Fruit fly (Drosophila melanogaster) whole organism, wandering third instar larva: ENCODE measurements around the gene CG7368.

ENCODE experiments used
- CG32264 ChIP-seq: fragments of 200-800 bp; sonication (Bioruptor generic); optimal IDR thresholded peaks from 2 replicates; lab custom pipeline; 2016; ENCODE audit warnings: missing biosample characterization, missing genetic modification characterization
- CG9705 ChIP-seq: fragments of 200-800 bp; sonication (Bioruptor generic); optimal IDR thresholded peaks from 2 replicates; lab custom pipeline; 2018; ENCODE audit warnings: missing biosample characterization, mild to moderate bottlenecking, missing genetic modification characterization
- CrebA ChIP-seq: fragments of 200-800 bp; sonication (Bioruptor generic); optimal IDR thresholded peaks from 2 replicates; lab custom pipeline; 2016; ENCODE audit warnings: missing biosample characterization, mild to moderate bottlenecking, missing genetic modification characterization, borderline replicate concordance
- Dfd ChIP-seq: fragments of >200 bp; optimal IDR thresholded peaks from 2 replicates; lab custom pipeline; 2017; ENCODE audit warnings: missing biosample characterization, missing genetic modification characterization
- HLH106 ChIP-seq: fragments of 200-800 bp; optimal IDR thresholded peaks from 3 replicates; lab custom pipeline; 2019; ENCODE audit warnings: missing biosample characterization, mild to moderate bottlenecking, missing genetic modification characterization, moderate library complexity
- Hnf4 ChIP-seq: fragments of 200-800 bp; sonication (Bioruptor generic); optimal IDR thresholded peaks from 2 replicates; lab custom pipeline; 2016; ENCODE audit warnings: missing biosample characterization, mild to moderate bottlenecking, missing genetic modification characterization
- Hr78 ChIP-seq: fragments of >200 bp; optimal IDR thresholded peaks from 2 replicates; lab custom pipeline; 2017; ENCODE audit warnings: missing biosample characterization, missing genetic modification characterization
- Hr83 ChIP-seq: fragments of 200-300 bp; sonication (Bioruptor generic); optimal IDR thresholded peaks from 2 replicates; lab custom pipeline; 2016; ENCODE audit warnings: missing biosample characterization, mild to moderate bottlenecking, missing genetic modification characterization, moderate library complexity; ENCODE audit not compliant: poor library complexity, severe bottlenecking
- Jra ChIP-seq: sonication (Bioruptor generic); optimal IDR thresholded peaks from 2 replicates; lab custom pipeline; 2016; ENCODE audit warnings: missing biosample characterization, missing genetic modification characterization
- Myc ChIP-seq: fragments of >200 bp; optimal IDR thresholded peaks from 2 replicates; lab custom pipeline; 2017
- OdsH ChIP-seq: fragments of 200-800 bp; sonication (Bioruptor generic); optimal IDR thresholded peaks from 2 replicates; lab custom pipeline; 2016; ENCODE audit warnings: missing biosample characterization, mild to moderate bottlenecking, missing genetic modification characterization
- Rel ChIP-seq, 2 experiments: fragments of 200-800 bp; sonication (Bioruptor generic) in 1 of 2; optimal IDR thresholded peaks; 2 replicates in 1 of 2; 3 replicates in 1 of 2; lab custom pipeline; 2016 to 2019; ENCODE audit warnings: mild to moderate bottlenecking in 2 of 2, missing biosample characterization in 2 of 2, missing genetic modification characterization in 2 of 2, moderate library complexity in 1 of 2
- Sp1 ChIP-seq: fragments of 200-800 bp; sonication (Bioruptor generic); optimal IDR thresholded peaks from 3 replicates; lab custom pipeline; 2019; ENCODE audit warnings: missing biosample characterization, mild to moderate bottlenecking, missing genetic modification characterization, moderate library complexity
- Vsx2 ChIP-seq: fragments of 200-300, 225-300 bp; sonication (Bioruptor generic); optimal IDR thresholded peaks from 2 replicates; lab custom pipeline; 2018; ENCODE audit warnings: missing biosample characterization, missing genetic modification characterization; ENCODE audit not compliant: partially characterized antibody
- brk ChIP-seq: fragments of 200-800 bp; sonication (Bioruptor generic); optimal IDR thresholded peaks from 2 replicates; lab custom pipeline; 2016; ENCODE audit warnings: missing biosample characterization, mild to moderate bottlenecking, missing genetic modification characterization
- dl ChIP-seq, 2 experiments: fragments of 175-275, 200-275 bp in 1 of 2; fragments of 200-275 bp in 1 of 2; sonication (Bioruptor generic); optimal IDR thresholded peaks; lab custom pipeline; 2018; ENCODE audit warnings: mild to moderate bottlenecking in 2 of 2, missing biosample characterization in 2 of 2, missing genetic modification characterization in 2 of 2, moderate library complexity in 2 of 2; ENCODE audit not compliant: partially characterized antibody in 2 of 2, insufficient read depth in 1 of 2
- dmrt93B ChIP-seq: fragments of 200-800 bp; sonication (Bioruptor generic); optimal IDR thresholded peaks from 2 replicates; lab custom pipeline; 2018; ENCODE audit warnings: missing biosample characterization, mild to moderate bottlenecking, missing genetic modification characterization
- dsf ChIP-seq: sonication (Bioruptor generic); optimal IDR thresholded peaks from 2 replicates; lab custom pipeline; 2016; ENCODE audit warnings: missing biosample characterization, missing genetic modification characterization, borderline replicate concordance
- ey ChIP-seq: fragments of 200-800 bp; sonication (Bioruptor generic); optimal IDR thresholded peaks from 2 replicates; lab custom pipeline; 2016; ENCODE audit warnings: missing biosample characterization, missing genetic modification characterization
- foxo ChIP-seq, 2 experiments: fragments of 200-800 bp; sonication (Bioruptor generic); optimal IDR thresholded peaks; 2 replicates in 1 of 2; 3 replicates in 1 of 2; lab custom pipeline; 2016 to 2017; ENCODE audit warnings: missing biosample characterization in 2 of 2, missing genetic modification characterization in 2 of 2
- rgr ChIP-seq: fragments of 200-800 bp; sonication (Bioruptor generic); optimal IDR thresholded peaks from 3 replicates; lab custom pipeline; 2016; ENCODE audit warnings: missing biosample characterization, mild to moderate bottlenecking, missing genetic modification characterization
- sage ChIP-seq: fragments of 200-800 bp; sonication (Bioruptor generic); optimal IDR thresholded peaks from 2 replicates; lab custom pipeline; 2016; ENCODE audit warnings: missing biosample characterization, mild to moderate bottlenecking, missing genetic modification characterization
- sv ChIP-seq: fragments of 200-800 bp; sonication (Bioruptor generic); optimal IDR thresholded peaks from 3 replicates; lab custom pipeline; 2016; ENCODE audit warnings: missing biosample characterization, missing genetic modification characterization
- tai ChIP-seq: sonication (Bioruptor generic); optimal IDR thresholded peaks from 2 replicates; lab custom pipeline; 2016; ENCODE audit warnings: missing biosample characterization, missing genetic modification characterization
- woc ChIP-seq: sonication (Bioruptor generic); optimal IDR thresholded peaks from 2 replicates; lab custom pipeline; 2016; ENCODE audit warnings: missing biosample characterization, mild to moderate bottlenecking, missing genetic modification characterization

The CG7368 gene

DNA sequence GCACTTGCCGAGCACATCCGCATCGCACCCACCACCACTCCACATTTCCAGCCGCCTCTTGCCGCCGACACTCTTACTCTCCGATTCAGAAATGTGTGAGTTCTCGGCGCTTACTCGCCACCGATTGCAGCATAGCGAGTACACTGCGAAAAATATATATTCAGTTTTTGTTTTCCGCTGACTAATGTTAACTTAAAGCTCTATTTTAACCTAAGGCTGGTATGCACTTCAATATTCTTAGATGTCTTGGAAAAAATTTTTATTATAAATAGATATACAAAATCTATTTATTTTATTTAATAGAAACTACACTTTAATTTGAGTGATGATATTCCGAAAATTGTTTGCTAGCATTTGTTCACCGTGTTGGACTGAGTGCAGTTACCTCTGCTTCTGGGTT is 2.3 kb downstream of the CG7368 start:
- TF ChIP-seq HLH106 (tag; lab: Kevin White, UChicago) (peak; percentile 32), foxo (GFP tag; optimal IDR thresholded peaks at IDR 0.05; lab: Kevin White, UChicago) (peak in 1 of 2 experiments; percentile 32), sv (GFP tag; lab: Kevin White, UChicago) (no peak), Vsx2 (GFP tag; lab: Kevin White, UChicago) (no peak), rgr (GFP tag; lab: Kevin White, UChicago) (peak; percentile 3), dmrt93B (GFP tag; lab: Kevin White, UChicago) (no peak), Sp1 (GFP tag; lab: Kevin White, UChicago) (peak; percentile 30)

DNA sequence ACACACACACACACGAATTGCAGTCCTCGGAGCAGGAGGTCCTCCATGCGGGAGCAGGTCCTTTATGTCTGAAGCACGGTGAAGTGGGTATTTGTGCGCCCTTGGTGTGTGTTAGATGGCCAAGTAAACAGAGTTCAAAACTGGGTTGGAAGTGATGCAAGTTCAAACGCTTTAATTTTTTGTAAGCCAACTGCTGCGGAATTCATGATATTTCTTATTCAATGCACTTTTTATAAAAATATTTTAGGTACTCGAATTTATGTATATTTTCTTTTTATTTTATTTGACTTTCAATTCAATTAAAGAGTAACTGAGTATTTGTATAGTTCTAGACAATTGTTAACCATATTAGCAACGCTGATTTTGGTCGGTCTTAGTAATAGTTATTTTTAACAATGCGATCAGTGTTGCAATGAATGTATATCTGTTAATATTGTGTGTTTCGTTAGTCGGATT is 3.0 kb downstream of the CG7368 start, which contains the start of the genes CG14137 and CG46394:
Gene CG14137, minus strand, starts transcription at position 101 of the 456 bp plus-strand sequence.
Gene CG46394, plus strand, starts transcription at position 406 of the 456 bp plus-strand sequence.
- TF ChIP-seq Rel (GFP tag; optimal IDR thresholded peaks at IDR 0.05; lab: Kevin White, UChicago) (no peak), Rel (tag; optimal IDR thresholded peaks at IDR 0.05; lab: Kevin White, UChicago) (no peak), Dfd (GFP tag; lab: Kevin White, UChicago) (peak; percentile 84)

DNA sequence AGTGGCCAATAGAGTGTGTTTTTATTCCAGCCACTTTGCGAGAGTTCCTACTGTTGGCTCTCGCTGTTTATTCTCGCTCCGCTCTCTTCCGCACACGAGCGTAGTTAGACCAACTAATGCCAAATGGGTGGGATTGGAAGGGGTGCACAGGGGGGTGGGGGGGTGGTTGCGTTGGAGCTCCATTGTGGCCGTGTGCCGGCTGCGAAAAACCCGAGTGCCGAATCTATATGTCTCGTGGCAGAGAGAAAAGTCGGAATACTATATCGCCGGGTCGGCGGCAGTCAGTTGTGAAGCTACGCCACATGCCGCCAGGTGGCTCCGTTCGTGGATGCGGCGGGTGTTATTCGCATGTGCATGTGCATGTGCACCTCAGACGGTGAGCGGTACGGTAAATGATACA is 4.1 kb downstream of the CG7368 start:
- TF ChIP-seq Hr83 (GFP tag; lab: Kevin White, UChicago): no peak
- no peak for TF ChIP-seq Myc (lab: Kevin White, UChicago)

DNA sequence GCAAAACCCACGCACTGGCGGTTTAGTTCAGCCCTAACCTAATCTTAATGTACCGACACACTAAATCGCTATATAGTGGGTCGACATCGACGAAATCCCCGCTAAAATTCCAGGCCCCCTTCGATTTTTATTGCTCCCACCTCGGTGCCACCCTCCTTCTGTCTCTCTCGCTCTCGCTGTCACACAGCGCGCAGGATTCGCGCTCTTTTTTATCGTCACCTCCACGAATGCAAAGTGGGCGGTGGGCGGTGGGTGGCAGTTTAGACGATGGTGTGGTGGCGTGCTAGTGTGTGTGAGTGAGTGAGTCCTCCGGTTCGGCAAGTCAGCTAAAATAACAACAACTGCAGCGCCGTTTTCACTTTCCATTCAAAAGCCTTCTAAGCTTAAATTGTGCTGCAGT is 5.0 kb downstream of the CG7368 start:
- no peak for TF ChIP-seq Hnf4
- no peak for TF ChIP-seq HLH106 (tag; lab: Kevin White, UChicago)
- no peak for TF ChIP-seq woc (GFP tag; lab: Kevin White, UChicago)
- no peak for TF ChIP-seq Hr83 (GFP tag; lab: Kevin White, UChicago)
- TF ChIP-seq Vsx2 (GFP tag; lab: Kevin White, UChicago): no peak
- TF ChIP-seq tai (GFP tag; lab: Kevin White, UChicago): no peak
- TF ChIP-seq sage (GFP tag; lab: Kevin White, UChicago): no peak
- TF ChIP-seq CrebA (GFP tag; lab: Kevin White, UChicago): no peak
- TF ChIP-seq Dfd (GFP tag; lab: Kevin White, UChicago): no peak

DNA sequence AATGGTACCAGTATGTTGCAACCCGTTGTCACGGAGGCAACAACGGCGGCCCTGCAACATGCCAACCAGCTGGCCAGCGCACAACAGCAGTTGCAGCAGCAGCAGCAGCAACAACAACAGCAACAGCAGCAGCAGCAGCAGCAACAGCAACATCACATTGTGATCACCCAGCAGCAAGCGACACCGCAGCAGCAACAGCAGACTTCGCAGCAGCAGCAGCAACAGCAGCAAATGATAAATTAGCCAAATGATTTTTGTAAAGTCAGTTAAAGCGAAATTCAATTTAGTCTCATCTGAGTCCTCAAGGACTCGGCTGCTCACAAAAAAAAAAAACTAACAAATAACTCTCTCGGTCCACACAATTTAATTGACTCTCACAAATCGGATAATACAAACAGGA is 7.2 kb downstream of the CG7368 start:
- TF ChIP-seq rgr (GFP tag; lab: Kevin White, UChicago) (no peak), dmrt93B (GFP tag; lab: Kevin White, UChicago) (no peak), Dfd (GFP tag; lab: Kevin White, UChicago) (peak; percentile 93), Hr78 (GFP tag; lab: Kevin White, UChicago) (no peak), Hr83 (GFP tag; lab: Kevin White, UChicago) (no peak)
- TF ChIP-seq, all 38 proteins: peak for 1

DNA sequence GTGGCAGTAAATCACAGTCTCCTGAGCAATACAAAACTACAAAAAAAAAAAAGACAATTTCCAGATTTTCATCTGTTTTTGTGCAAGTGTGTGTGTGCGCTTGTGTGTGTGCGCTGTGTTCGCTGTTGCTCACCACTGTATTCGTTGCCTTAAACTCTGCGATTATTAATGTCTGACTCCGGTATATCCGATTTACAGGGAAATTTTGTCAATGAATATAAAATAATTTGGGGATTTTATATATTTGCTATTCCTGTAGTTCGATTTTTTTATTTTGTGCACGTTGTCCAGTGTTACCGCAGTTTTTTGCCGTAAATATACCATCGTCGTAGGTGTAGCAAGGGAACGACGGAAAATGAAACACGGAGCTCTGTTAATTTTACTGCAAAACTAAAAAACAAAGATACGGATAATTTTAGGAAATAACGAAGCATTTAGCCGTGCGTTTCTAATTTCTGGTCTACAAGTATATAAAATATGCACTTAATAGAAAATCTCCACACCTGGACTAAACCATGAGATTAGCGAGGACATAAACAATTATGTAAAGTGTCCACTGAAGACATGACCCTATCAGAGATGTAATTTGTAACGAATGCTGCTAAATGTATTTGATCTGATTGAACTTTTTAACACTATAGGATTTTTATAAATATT is 12.3 kb downstream of the CG7368 start, which contains the start of gene Duba:
Gene Duba, minus strand, starts transcription at position 313 of the 657 bp plus-strand sequence.
- TF ChIP-seq Sp1 (GFP tag; lab: Kevin White, UChicago) (no peak), Rel (GFP tag; optimal IDR thresholded peaks at IDR 0.05; lab: Kevin White, UChicago) (no peak), Rel (tag; optimal IDR thresholded peaks at IDR 0.05; lab: Kevin White, UChicago) (peak; percentile 75), sv (GFP tag; lab: Kevin White, UChicago) (no peak), Hr78 (GFP tag; lab: Kevin White, UChicago) (peak; percentile 36)
- TF ChIP-seq, all 38 proteins: peak for 2

DNA sequence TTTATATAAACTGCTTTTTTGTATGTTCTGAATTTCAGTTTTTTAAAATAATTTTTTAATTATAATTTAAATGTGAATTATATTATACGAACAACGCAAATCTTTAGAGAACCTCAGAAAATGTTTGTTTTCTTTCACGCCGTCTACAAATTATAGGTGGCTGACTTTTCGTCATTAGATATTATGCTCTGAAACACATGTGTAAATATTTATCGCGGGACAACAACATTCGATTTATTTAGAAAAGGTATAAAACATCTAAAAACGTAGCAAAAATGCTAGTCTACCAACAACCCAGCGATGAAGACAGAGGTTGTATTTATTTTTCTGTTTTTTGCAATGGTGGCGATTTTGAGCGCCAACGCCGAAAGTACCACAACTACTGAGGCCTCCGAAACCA is 12.8 kb downstream of the CG7368 start, which contains the start of gene CG42832:
Gene CG42832, plus strand, starts transcription at position 301 of the 400 bp plus-strand sequence.
- TF ChIP-seq dmrt93B (GFP tag; lab: Kevin White, UChicago): no peak
- no peak for TF ChIP-seq CrebA (GFP tag; lab: Kevin White, UChicago)
- TF ChIP-seq brk (GFP tag; lab: Kevin White, UChicago): no peak
- no peak for TF ChIP-seq woc (GFP tag; lab: Kevin White, UChicago)
- no peak for TF ChIP-seq ey (GFP tag; lab: Kevin White, UChicago)
- no peak for TF ChIP-seq CG32264 (GFP tag; lab: Kevin White, UChicago)
- no peak for TF ChIP-seq Jra (GFP tag; lab: Kevin White, UChicago)
- TF ChIP-seq OdsH (GFP tag; lab: Kevin White, UChicago): no peak
- no peak for TF ChIP-seq dsf (GFP tag; lab: Kevin White, UChicago)
- TF ChIP-seq CG9705 (GFP tag; lab: Kevin White, UChicago): no peak
- TF ChIP-seq Rel (GFP tag; optimal IDR thresholded peaks at IDR 0.05; lab: Kevin White, UChicago): no peak
- TF ChIP-seq Rel (tag; optimal IDR thresholded peaks at IDR 0.05; lab: Kevin White, UChicago): no peak
- TF ChIP-seq foxo (GFP tag; optimal IDR thresholded peaks at IDR 0.05; lab: Kevin White, UChicago): no peak
- no peak for TF ChIP-seq sv (GFP tag; lab: Kevin White, UChicago)
- no peak for TF ChIP-seq dl (GFP tag; optimal IDR thresholded peaks at IDR 0.05; lab: Kevin White, UChicago; ENCODE audit: insufficient read depth in 1 of 2, partially characterized antibody in 2 of 2)
- TF ChIP-seq HLH106 (tag; lab: Kevin White, UChicago): no peak
